Comparison of ENCODE assay signal across 3 fruit fly cellular contexts in genomic region chrX:11393003-11393620, dm6.
TF ChIP-seq lines count a peak whose summit lies in the region.

No protein-coding gene starts in this region.

- TF ChIP-seq CTCF in whole organism, embryonic (GFP tag; optimal IDR thresholded peaks at IDR 0.05; lab: Kevin White, UChicago): no peak

TF ChIP-seq in whole organism, embryonic, 481 proteins besides CTCF, POLR2A, EP300 and RAD21 (continues in another document):
- no peak for TF ChIP-seq CG9215 (GFP tag; IDR thresholded peaks at IDR 0.05; lab: Robert Waterston, UW)
- 0 out of 3 replicates have a peak, but pooled peaks have one; percentile 47 for TF ChIP-seq Dbx (GFP tag; IDR thresholded peaks at IDR 0.05; lab: Robert Waterston, UW)
- peak; percentile 32 for TF ChIP-seq CG10543 (GFP tag; optimal IDR thresholded peaks at IDR 0.05; lab: Kevin White, UChicago)
- TF ChIP-seq Nf-YC (tag; optimal IDR thresholded peaks at IDR 0.05; lab: Kevin White, UChicago): peak; percentile 2
- peak; percentile 4 for TF ChIP-seq Fer1 (GFP tag; optimal IDR thresholded peaks at IDR 0.05; lab: Kevin White, UChicago)
- no peak for TF ChIP-seq fd96Cb (tag; optimal IDR thresholded peaks at IDR 0.05; lab: Kevin White, UChicago)
- TF ChIP-seq HmgZ (tag; optimal IDR thresholded peaks at IDR 0.05; lab: Kevin White, UChicago): peak; percentile 47
- TF ChIP-seq vvl (GFP tag; IDR thresholded peaks at IDR 0.05; lab: Robert Waterston, UW): 0 out of 2 replicates have a peak, but pooled peaks have one; percentile 43
- peak; percentile 90 for TF ChIP-seq sqz (GFP tag; optimal IDR thresholded peaks at IDR 0.05; lab: Kevin White, UChicago)
- TF ChIP-seq Xrp1 (GFP tag; IDR thresholded peaks at IDR 0.05; lab: Robert Waterston, UW): peak; percentile 25; the same call in 1 of the 2 replicates
- peak; percentile 15 for TF ChIP-seq CG2120 (GFP tag; optimal IDR thresholded peaks at IDR 0.05; lab: Kevin White, UChicago)
- peak; percentile 48; the same call in 1 of the 2 replicates for TF ChIP-seq crol (GFP tag; IDR thresholded peaks at IDR 0.05; lab: Robert Waterston, UW)
- peak; percentile 53 for TF ChIP-seq sens (GFP tag; lab: Kevin White, UChicago)
- no peak for TF ChIP-seq ind (GFP tag; optimal IDR thresholded peaks at IDR 0.05; lab: Kevin White, UChicago)
- peak; percentile 44; the same call in 1 of the 2 replicates for TF ChIP-seq Ada2b (GFP tag; IDR thresholded peaks at IDR 0.05; lab: Robert Waterston, UW)
- peak; percentile 69 for TF ChIP-seq Med (GFP tag; lab: Kevin White, UChicago)
- TF ChIP-seq CG13424 (tag; optimal IDR thresholded peaks at IDR 0.05; lab: Kevin White, UChicago): peak; percentile 23
- TF ChIP-seq sd (tag; optimal IDR thresholded peaks at IDR 0.05; lab: Kevin White, UChicago): peak; percentile 96
- TF ChIP-seq grau (tag; optimal IDR thresholded peaks at IDR 0.05; lab: Kevin White, UChicago): peak; percentile 88
- TF ChIP-seq CG17361 (GFP tag; IDR thresholded peaks at IDR 0.05; lab: Robert Waterston, UW): no peak
- no peak for TF ChIP-seq tup (GFP tag; optimal IDR thresholded peaks at IDR 0.05; lab: Kevin White, UChicago)
- peak; percentile 23 for TF ChIP-seq lilli (GFP tag; optimal IDR thresholded peaks at IDR 0.05; lab: Kevin White, UChicago)
- 0 out of 2 replicates have a peak, but pooled peaks have one; percentile 55 for TF ChIP-seq Rfx (GFP tag; IDR thresholded peaks at IDR 0.05; lab: Robert Waterston, UW)
- 0 out of 2 replicates have a peak, but pooled peaks have one; percentile 29 for TF ChIP-seq Ptx1 (GFP tag; IDR thresholded peaks at IDR 0.05; lab: Robert Waterston, UW)
- TF ChIP-seq CG15269 (tag; optimal IDR thresholded peaks at IDR 0.05; lab: Kevin White, UChicago): peak; percentile 41
- peak; percentile 8 for TF ChIP-seq Hsf (GFP tag; optimal IDR thresholded peaks at IDR 0.05; lab: Kevin White, UChicago)
- TF ChIP-seq dysf (GFP tag; IDR thresholded peaks at IDR 0.05; lab: Robert Waterston, UW): 0 out of 3 replicates have a peak, but pooled peaks have one; percentile 31
- TF ChIP-seq Pdp1 (GFP tag; optimal IDR thresholded peaks at IDR 0.05; lab: Kevin White, UChicago): peak in 1 of 2 experiments; percentile 61
- TF ChIP-seq kay (GFP tag; optimal IDR thresholded peaks at IDR 0.05; lab: Kevin White, UChicago): no peak

TF ChIP-seq in whole organism, prepupa, 60 proteins besides CTCF, POLR2A, EP300 and RAD21:
- no peak for TF ChIP-seq Lpt (GFP tag; optimal IDR thresholded peaks at IDR 0.05; lab: Kevin White, UChicago)
- no peak for TF ChIP-seq Eip93F (GFP tag; optimal IDR thresholded peaks at IDR 0.05; lab: Kevin White, UChicago)
- peak; percentile 63 for TF ChIP-seq Eip78C (GFP tag; lab: Kevin White, UChicago)
- peak; percentile 18 for TF ChIP-seq fkh (GFP tag; optimal IDR thresholded peaks at IDR 0.05; lab: Kevin White, UChicago)
- no peak for TF ChIP-seq CG10669 (GFP tag; optimal IDR thresholded peaks at IDR 0.05; lab: Kevin White, UChicago)
- TF ChIP-seq Gug (GFP tag; IDR thresholded peaks at IDR 0.05; lab: Robert Waterston, UW): no peak
- no peak for TF ChIP-seq Hr4 (GFP tag; optimal IDR thresholded peaks at IDR 0.05; lab: Kevin White, UChicago)
- no peak for TF ChIP-seq CG9139 (GFP tag; optimal IDR thresholded peaks at IDR 0.05; lab: Kevin White, UChicago)
- no peak for TF ChIP-seq CG1621 (tag; optimal IDR thresholded peaks at IDR 0.05; lab: Kevin White, UChicago)
- peak; percentile 23 for TF ChIP-seq esn (GFP tag; optimal IDR thresholded peaks at IDR 0.05; lab: Kevin White, UChicago)
- TF ChIP-seq Hr39 (GFP tag; optimal IDR thresholded peaks at IDR 0.05; lab: Kevin White, UChicago): no peak
- no peak for TF ChIP-seq CG8319 (GFP tag; optimal IDR thresholded peaks at IDR 0.05; lab: Kevin White, UChicago)
- TF ChIP-seq Smox (GFP tag; optimal IDR thresholded peaks at IDR 0.05; lab: Kevin White, UChicago): no peak
- no peak for TF ChIP-seq salr (GFP tag; optimal IDR thresholded peaks at IDR 0.05; lab: Kevin White, UChicago)
- no peak for TF ChIP-seq pdm3 (GFP tag; optimal IDR thresholded peaks at IDR 0.05; lab: Kevin White, UChicago)
- no peak for TF ChIP-seq CG11762 (GFP tag; optimal IDR thresholded peaks at IDR 0.05; lab: Kevin White, UChicago; ENCODE audit: insufficient read depth)
- no peak for TF ChIP-seq net (GFP tag; optimal IDR thresholded peaks at IDR 0.05; lab: Kevin White, UChicago)
- TF ChIP-seq CG11294 (GFP tag; IDR thresholded peaks at IDR 0.05; lab: Robert Waterston, UW): no peak
- TF ChIP-seq cyc (GFP tag; optimal IDR thresholded peaks at IDR 0.05; lab: Kevin White, UChicago): peak; percentile 16
- TF ChIP-seq OdsH (GFP tag; optimal IDR thresholded peaks at IDR 0.05; lab: Kevin White, UChicago): no peak
- TF ChIP-seq CG4318 (GFP tag; optimal IDR thresholded peaks at IDR 0.05; lab: Kevin White, UChicago): no peak
- TF ChIP-seq CG10631 (GFP tag; optimal IDR thresholded peaks at IDR 0.05; lab: Kevin White, UChicago): peak; percentile 9
- no peak for TF ChIP-seq CG3032 (tag; optimal IDR thresholded peaks at IDR 0.05; lab: Kevin White, UChicago)
- no peak for TF ChIP-seq CG3919 (GFP tag; optimal IDR thresholded peaks at IDR 0.05; lab: Kevin White, UChicago)
- 0 out of 2 replicates have a peak, but pooled peaks have one; percentile 6 for TF ChIP-seq CG15336 (GFP tag; IDR thresholded peaks at IDR 0.05; lab: Robert Waterston, UW)
- no peak for TF ChIP-seq acj6 (GFP tag; optimal IDR thresholded peaks at IDR 0.05; lab: Kevin White, UChicago)
- TF ChIP-seq CG31627 (GFP tag; optimal IDR thresholded peaks at IDR 0.05; lab: Kevin White, UChicago): peak; percentile 22
- no peak for TF ChIP-seq Met (GFP tag; optimal IDR thresholded peaks at IDR 0.05; lab: Kevin White, UChicago)

TF ChIP-seq in whole organism, pupa, 21 proteins besides CTCF, POLR2A, EP300 and RAD21:
- TF ChIP-seq CG32121 (GFP tag; IDR thresholded peaks at IDR 0.05; lab: Robert Waterston, UW): peak; percentile 50; the same call in 1 of the 2 replicates
- no peak for TF ChIP-seq D1 (tag; optimal IDR thresholded peaks at IDR 0.05; lab: Kevin White, UChicago)
- 0 out of 3 replicates have a peak, but pooled peaks have one; percentile 11 for TF ChIP-seq CG4496 (GFP tag; IDR thresholded peaks at IDR 0.05; lab: Robert Waterston, UW)
- TF ChIP-seq Snoo (tag; optimal IDR thresholded peaks at IDR 0.05; lab: Kevin White, UChicago): no peak
